Worm (Caenorhabditis elegans) whole organism, L3 larva: ENCODE results near the gene C01B9.4.

Experiments
- lin-15B ChIP-seq: fragments of 150-350 bp; optimal IDR thresholded peaks from 2 replicates; lab custom pipeline; 2014; ENCODE audit warnings: missing biosample characterization, missing genetic modification characterization
- nhr-11 ChIP-seq: fragments of 150-350 bp; optimal IDR thresholded peaks from 2 replicates; lab custom pipeline; 2014; ENCODE audit warnings: missing biosample characterization, missing genetic modification characterization

- TF ChIP-seq lin-15B = no peak
- no peak for TF ChIP-seq nhr-11 (tag; lab: Kevin White, UChicago)
These were observed 3.0 kb downstream of the C01B9.4 start for ce11 chrII:13780792-13781248.
